Fruit fly (Drosophila melanogaster) whole organism, embryonic: ENCODE data around the gene CG14851.
A peak's percentile ranks its signal among the peaks of the same experiment; 100 is the strongest.

ENCODE experiments used
- Asciz ChIP-seq: fragments of 200-800 bp; sonication (Bioruptor generic); optimal IDR thresholded peaks from 2 replicates; lab custom pipeline; 2017; ENCODE audit warnings: missing biosample characterization, mild to moderate bottlenecking, missing genetic modification characterization, missing genetic modification reagents
- Atf6 ChIP-seq: fragments of 200-800 bp; sonication (Bioruptor generic); IDR thresholded peaks from 2 replicates; pipeline ENCODE4 v1.3.6; 2022; ENCODE audit warnings: missing biosample characterization, missing genetic modification characterization
- CG10274 ChIP-seq: fragments of 200-800 bp; sonication (Bioruptor generic); optimal IDR thresholded peaks from 3 replicates; lab custom pipeline; 2017; ENCODE audit warnings: missing biosample characterization, mild to moderate bottlenecking, missing genetic modification characterization
- CG11247 ChIP-seq: fragments of 200-800 bp; sonication (Bioruptor generic); IDR thresholded peaks from 2 replicates; pipeline ENCODE4 v1.3.6; 2022; ENCODE audit warnings: missing biosample characterization, missing genetic modification characterization
- CG12104 ChIP-seq: fragments of 200-800 bp; sonication (Bioruptor generic); optimal IDR thresholded peaks from 3 replicates; lab custom pipeline; 2016; ENCODE audit warnings: missing biosample characterization, missing genetic modification characterization
- CG12769 ChIP-seq: fragments of 200-800 bp; sonication (Bioruptor generic); optimal IDR thresholded peaks from 2 replicates; lab custom pipeline; 2019; ENCODE audit warnings: missing biosample characterization, mild to moderate bottlenecking, missing genetic modification characterization, moderate library complexity
- CG15011 ChIP-seq: fragments of 200-800 bp; sonication (Bioruptor generic); optimal IDR thresholded peaks from 3 replicates; lab custom pipeline; 2018; ENCODE audit warnings: missing biosample characterization, mild to moderate bottlenecking, missing genetic modification characterization
- CG15269 ChIP-seq: fragments of 200-800 bp; sonication (Bioruptor generic); optimal IDR thresholded peaks from 2 replicates; lab custom pipeline; 2018; ENCODE audit warnings: missing biosample characterization, mild to moderate bottlenecking, missing genetic modification characterization, moderate library complexity
- CG1602 ChIP-seq: fragments of 200-800 bp; sonication (Bioruptor generic); optimal IDR thresholded peaks from 3 replicates; lab custom pipeline; 2016; ENCODE audit warnings: missing biosample characterization, missing genetic modification characterization
- CG16815 ChIP-seq: fragments of 200-800 bp; sonication (Bioruptor generic); optimal IDR thresholded peaks from 3 replicates; lab custom pipeline; 2017; ENCODE audit warnings: missing biosample characterization, mild to moderate bottlenecking, missing genetic modification characterization
- CG17359 ChIP-seq: fragments of 200-800 bp; sonication (Bioruptor generic); optimal IDR thresholded peaks from 3 replicates; lab custom pipeline; 2018; ENCODE audit warnings: missing biosample characterization, mild to moderate bottlenecking, missing genetic modification characterization, moderate library complexity
- CG17361 ChIP-seq: fragments of 200-800 bp; sonication (Bioruptor generic); IDR thresholded peaks from 3 replicates; pipeline ENCODE4 v1.3.6; 2022; ENCODE audit warnings: missing biosample characterization, missing genetic modification characterization
- CG2120 ChIP-seq: fragments of 200-800 bp; sonication (Bioruptor generic); optimal IDR thresholded peaks from 3 replicates; lab custom pipeline; 2016; ENCODE audit warnings: missing biosample characterization, missing genetic modification characterization
- CG3065 ChIP-seq: fragments of 200-800 bp; sonication (Bioruptor generic); optimal IDR thresholded peaks from 2 replicates; lab custom pipeline; 2016; ENCODE audit warnings: missing biosample characterization, missing genetic modification characterization
- CG32767 ChIP-seq: fragments of 200-800 bp; sonication (Bioruptor generic); IDR thresholded peaks from 2 replicates; pipeline ENCODE4 v1.3.6; 2022; ENCODE audit warnings: missing biosample characterization, missing genetic modification characterization
- CG34224 ChIP-seq: fragments of 200-800 bp; sonication (Bioruptor generic); IDR thresholded peaks from 3 replicates; pipeline ENCODE4 v1.3.6; 2022; ENCODE audit warnings: missing biosample characterization, missing genetic modification characterization; ENCODE audit not compliant: partially characterized antibody
- CG34422 ChIP-seq: fragments of 200-800 bp; sonication (Bioruptor generic); IDR thresholded peaks from 3 replicates; pipeline ENCODE4 v1.3.6; 2022; ENCODE audit warnings: missing biosample characterization, missing genetic modification characterization
- Dbx ChIP-seq: fragments of 200-800 bp; sonication (Bioruptor generic); IDR thresholded peaks from 3 replicates; pipeline ENCODE4 v1.3.6; 2022; ENCODE audit warnings: missing biosample characterization, missing genetic modification characterization
- Deaf1 ChIP-seq: fragments of 200-800 bp; optimal IDR thresholded peaks from 3 replicates; lab custom pipeline; 2019; ENCODE audit warnings: missing biosample characterization, mild to moderate bottlenecking, missing genetic modification characterization, moderate library complexity
- HLH3B ChIP-seq: fragments of 200-800 bp; sonication (Bioruptor generic); IDR thresholded peaks from 2 replicates; pipeline ENCODE4 v1.3.6; 2022; ENCODE audit warnings: missing biosample characterization, missing genetic modification characterization
- HLHmδ ChIP-seq: fragments of 200-800 bp; sonication (Bioruptor generic); optimal IDR thresholded peaks from 2 replicates; lab custom pipeline; 2018; ENCODE audit warnings: missing biosample characterization, mild to moderate bottlenecking, missing genetic modification characterization, moderate library complexity
- Lim3 ChIP-seq: fragments of 200-800 bp; sonication (Bioruptor generic); IDR thresholded peaks from 2 replicates; pipeline ENCODE4 v1.3.6; 2022; ENCODE audit warnings: missing biosample characterization, missing genetic modification characterization
- Lpt ChIP-seq: fragments of >200 bp; optimal IDR thresholded peaks from 2 replicates; lab custom pipeline; 2018; ENCODE audit warnings: missing biosample characterization, missing genetic modification characterization
- Max ChIP-seq: fragments of 200-800 bp; sonication (Bioruptor generic); optimal IDR thresholded peaks from 2 replicates; lab custom pipeline; 2016; ENCODE audit warnings: missing biosample characterization, mild to moderate bottlenecking, missing genetic modification characterization
- Mrtf ChIP-seq: fragments of 200-800 bp; sonication (Bioruptor generic); IDR thresholded peaks from 3 replicates; pipeline ENCODE4 v1.3.6; 2022; ENCODE audit warnings: missing biosample characterization, missing genetic modification characterization
- Nf-YA ChIP-seq: fragments of 200-800 bp; sonication (Bioruptor generic); IDR thresholded peaks from 2 replicates; pipeline ENCODE4 v1.3.6; 2022; ENCODE audit warnings: missing biosample characterization, missing genetic modification characterization
- Rfx ChIP-seq: fragments of 200-800 bp; sonication (Bioruptor generic); IDR thresholded peaks from 2 replicates; pipeline ENCODE4 v1.3.6; 2022; ENCODE audit warnings: missing biosample characterization, missing genetic modification characterization
- TFAM ChIP-seq: fragments of 200-800 bp; sonication (Bioruptor generic); optimal IDR thresholded peaks from 2 replicates; lab custom pipeline; 2017; ENCODE audit warnings: missing biosample characterization, missing genetic modification characterization, inconsistent platforms
- Trl ChIP-seq, 3 experiments: fragments of >200 bp in 2 of 3; fragments of 200-800 bp in 1 of 3; sonication (Bioruptor generic) in 1 of 3; optimal IDR thresholded peaks; 2 replicates in 1 of 3; 3 replicates in 2 of 3; lab custom pipeline; 2016 to 2017; ENCODE audit warnings: missing biosample characterization in 1 of 3, missing genetic modification characterization in 1 of 3
- ab ChIP-seq: fragments of 200-800 bp; sonication (Bioruptor generic); optimal IDR thresholded peaks from 2 replicates; lab custom pipeline; 2016; ENCODE audit warnings: missing biosample characterization, missing genetic modification characterization
- amos ChIP-seq: fragments of 200-800 bp; sonication (Bioruptor generic); IDR thresholded peaks from 2 replicates; pipeline ENCODE4 v1.3.6; 2022; ENCODE audit warnings: missing biosample characterization, missing genetic modification characterization; ENCODE audit not compliant: partially characterized antibody
- bsh ChIP-seq, 2 experiments: fragments of 200-800 bp; sonication (Bioruptor generic); optimal IDR thresholded peaks; 2 replicates each; lab custom pipeline; 2017 to 2018; ENCODE audit warnings: mild to moderate bottlenecking in 2 of 2, missing biosample characterization in 2 of 2, missing genetic modification characterization in 2 of 2, moderate library complexity in 1 of 2
- cato ChIP-seq: fragments of 200-800 bp; sonication (Bioruptor generic); optimal IDR thresholded peaks from 2 replicates; lab custom pipeline; 2016; ENCODE audit warnings: missing biosample characterization, missing genetic modification characterization, borderline replicate concordance
- crp ChIP-seq, 2 experiments: fragments of 200-800 bp; sonication (Bioruptor generic); optimal IDR thresholded peaks; 2 replicates in 1 of 2; 3 replicates in 1 of 2; lab custom pipeline; 2017; ENCODE audit warnings: missing biosample characterization in 2 of 2, missing genetic modification characterization in 2 of 2, mild to moderate bottlenecking in 1 of 2, moderate library complexity in 1 of 2
- dysf ChIP-seq: fragments of 200-800 bp; sonication (Bioruptor generic); IDR thresholded peaks from 3 replicates; pipeline ENCODE4 v1.3.6; 2022; ENCODE audit warnings: missing biosample characterization, missing genetic modification characterization
- ems ChIP-seq: fragments of 200-800 bp; sonication (Bioruptor generic); optimal IDR thresholded peaks from 3 replicates; lab custom pipeline; 2016; ENCODE audit warnings: missing biosample characterization, missing genetic modification characterization
- gcm2 ChIP-seq: fragments of 200-800 bp; sonication (Bioruptor generic); optimal IDR thresholded peaks from 2 replicates; lab custom pipeline; 2016; ENCODE audit warnings: missing biosample characterization, missing genetic modification characterization
- grau ChIP-seq: fragments of 200-800 bp; optimal IDR thresholded peaks from 3 replicates; lab custom pipeline; 2019; ENCODE audit warnings: missing biosample characterization, mild to moderate bottlenecking, missing genetic modification characterization, moderate library complexity
- jing ChIP-seq: fragments of 200-800 bp; sonication (Bioruptor generic); optimal IDR thresholded peaks from 2 replicates; lab custom pipeline; 2018; ENCODE audit warnings: missing biosample characterization, mild to moderate bottlenecking, missing genetic modification characterization
- knrl ChIP-seq: fragments of 200-800 bp; sonication (Bioruptor generic); IDR thresholded peaks from 3 replicates; pipeline ENCODE4 v1.3.6; 2022; ENCODE audit warnings: missing biosample characterization, missing genetic modification characterization; ENCODE audit not compliant: partially characterized antibody
- lola ChIP-seq, 3 experiments: fragments of >200 bp in 2 of 3; fragments of 200-800 bp in 1 of 3; sonication (Bioruptor generic) in 1 of 3; optimal IDR thresholded peaks; 2 replicates each; lab custom pipeline; 2017 to 2019; ENCODE audit warnings: missing biosample characterization in 3 of 3, missing genetic modification characterization in 3 of 3, mild to moderate bottlenecking in 1 of 3, moderate library complexity in 1 of 3
- onecut ChIP-seq: fragments of 200-800 bp; sonication (Bioruptor generic); IDR thresholded peaks from 2 replicates; pipeline ENCODE4 v1.3.6; 2022; ENCODE audit warnings: missing biosample characterization, missing genetic modification characterization
- seq ChIP-seq: fragments of 200-800 bp; sonication (Bioruptor generic); IDR thresholded peaks from 2 replicates; pipeline ENCODE4 v1.3.6; 2022; ENCODE audit warnings: missing biosample characterization, missing genetic modification characterization
- tin ChIP-seq: fragments of 200-800 bp; sonication (Bioruptor generic); optimal IDR thresholded peaks from 3 replicates; lab custom pipeline; 2016; ENCODE audit warnings: missing biosample characterization, missing genetic modification characterization
- unc-4 ChIP-seq: fragments of 200-800 bp; sonication (Bioruptor generic); IDR thresholded peaks from 2 replicates; pipeline ENCODE4 v1.3.6; 2022; ENCODE audit warnings: missing biosample characterization, missing genetic modification characterization; ENCODE audit not compliant: partially characterized antibody
- wdn ChIP-seq: fragments of 200-800 bp; sonication (Bioruptor generic); IDR thresholded peaks from 2 replicates; pipeline ENCODE4 v1.3.6; 2022; ENCODE audit warnings: missing biosample characterization, missing genetic modification characterization
- wek ChIP-seq: fragments of 200-800 bp; sonication (Bioruptor generic); optimal IDR thresholded peaks from 3 replicates; lab custom pipeline; 2018; ENCODE audit warnings: missing biosample characterization, mild to moderate bottlenecking, missing genetic modification characterization, moderate library complexity

Gene CG14851

dm6 chr3R:14557480-14558354 lies 4.4 kb upstream of the CG14851 start, which contains the start of gene Pde6 (continued):
- no peak for TF ChIP-seq Lpt (GFP tag; lab: Kevin White, UChicago)
- TF ChIP-seq ems (GFP tag; lab: Kevin White, UChicago): no peak
- TF ChIP-seq Deaf1 (tag; lab: Kevin White, UChicago): peak; percentile 14
- TF ChIP-seq grau: no peak
- no peak; the same call in 2 of the 3 replicates for TF ChIP-seq dysf (GFP tag; lab: Robert Waterston, UW)
- no peak for TF ChIP-seq lola (GFP tag; optimal IDR thresholded peaks at IDR 0.05; lab: Kevin White, UChicago)
- TF ChIP-seq onecut: no peak
- no peak for TF ChIP-seq CG16815 (GFP tag; lab: Kevin White, UChicago)
- no peak for TF ChIP-seq Mrtf
- TF ChIP-seq Nf-YA: peak; percentile 57
- TF ChIP-seq CG11247 (GFP tag; lab: Robert Waterston, UW): no peak
- TF ChIP-seq CG17361: no peak
- no peak for TF ChIP-seq unc-4
- TF ChIP-seq CG34224 (GFP tag; lab: Robert Waterston, UW): peak; percentile 20; the same call in 1 of the 3 replicates
- TF ChIP-seq Lim3 (GFP tag; lab: Robert Waterston, UW): no peak
- no peak for TF ChIP-seq TFAM
- TF ChIP-seq HLH3B: no peak
- TF ChIP-seq CG32767 (GFP tag; lab: Robert Waterston, UW): no peak
- no peak for TF ChIP-seq gcm2 (GFP tag; lab: Kevin White, UChicago)
- TF ChIP-seq CG1602 (GFP tag; lab: Kevin White, UChicago): no peak
- TF ChIP-seq CG12769: peak; percentile 53
- no peak for TF ChIP-seq ab (GFP tag; lab: Kevin White, UChicago)
- TF ChIP-seq Trl (optimal IDR thresholded peaks at IDR 0.05; lab: Kevin White, UChicago): peak; percentile 79 to 93
- no peak for TF ChIP-seq Trl (GFP tag; optimal IDR thresholded peaks at IDR 0.05; lab: Kevin White, UChicago)
- TF ChIP-seq cato (GFP tag; lab: Kevin White, UChicago): no peak
- no peak for TF ChIP-seq CG15269 (tag; lab: Kevin White, UChicago)
- no peak for TF ChIP-seq CG15011 (GFP tag; lab: Kevin White, UChicago)
- TF ChIP-seq Max (GFP tag; lab: Kevin White, UChicago): no peak
- 0 out of 2 replicates have a peak, but pooled peaks have one; percentile 30 for TF ChIP-seq wdn
- TF ChIP-seq crp (GFP tag; optimal IDR thresholded peaks at IDR 0.05; lab: Kevin White, UChicago): peak in 1 of 2 experiments; percentile 26
- peak; percentile 33 for TF ChIP-seq HLHmδ
- no peak for TF ChIP-seq tin
- 0 out of 3 replicates have a peak, but pooled peaks have one; percentile 8 for TF ChIP-seq Dbx (GFP tag; lab: Robert Waterston, UW)
- no peak for TF ChIP-seq CG17359 (tag; lab: Kevin White, UChicago)
- TF ChIP-seq amos (GFP tag; lab: Robert Waterston, UW): peak; percentile 26; the same call in 1 of the 2 replicates
- TF ChIP-seq Asciz (GFP tag; lab: Kevin White, UChicago): no peak
- 0 out of 3 replicates have a peak, but pooled peaks have one; percentile 13 for TF ChIP-seq knrl (GFP tag; lab: Robert Waterston, UW)
- no peak for TF ChIP-seq CG10274 (GFP tag; lab: Kevin White, UChicago)
- peak; percentile 21; the same call in 1 of the 3 replicates for TF ChIP-seq CG34422 (GFP tag; lab: Robert Waterston, UW)
- TF ChIP-seq Rfx (GFP tag; lab: Robert Waterston, UW): 0 out of 2 replicates have a peak, but pooled peaks have one; percentile 19
- TF ChIP-seq CG2120 (GFP tag; lab: Kevin White, UChicago): no peak
- TF ChIP-seq CG3065 (GFP tag; lab: Kevin White, UChicago): peak; percentile 86
- no peak for TF ChIP-seq wek (GFP tag; lab: Kevin White, UChicago)
- no peak for TF ChIP-seq seq (GFP tag; lab: Robert Waterston, UW)
- no peak for TF ChIP-seq CG12104 (GFP tag; lab: Kevin White, UChicago)
- no peak for TF ChIP-seq jing (GFP tag; lab: Kevin White, UChicago)
- TF ChIP-seq Atf6 (GFP tag; lab: Robert Waterston, UW): no peak
- peak in 1 of 2 experiments; percentile 78 for TF ChIP-seq bsh (GFP tag; optimal IDR thresholded peaks at IDR 0.05; lab: Kevin White, UChicago)
